Worm (Caenorhabditis elegans) whole organism, L1 larva: ENCODE measurements around the gene C44H4.6.

ENCODE experiments used
- nhr-85 ChIP-seq: sonication (generic microtip); peaks from one replicate; lab custom pipeline; 2016; ENCODE audit warnings: missing genetic modification characterization, inconsistent platforms, missing compliant biosample characterization
- tlp-1 ChIP-seq: fragments of 150-350 bp; optimal IDR thresholded peaks from 2 replicates; lab custom pipeline; 2014; ENCODE audit warnings: missing biosample characterization, missing genetic modification characterization

C44H4.6 gene

DNA sequence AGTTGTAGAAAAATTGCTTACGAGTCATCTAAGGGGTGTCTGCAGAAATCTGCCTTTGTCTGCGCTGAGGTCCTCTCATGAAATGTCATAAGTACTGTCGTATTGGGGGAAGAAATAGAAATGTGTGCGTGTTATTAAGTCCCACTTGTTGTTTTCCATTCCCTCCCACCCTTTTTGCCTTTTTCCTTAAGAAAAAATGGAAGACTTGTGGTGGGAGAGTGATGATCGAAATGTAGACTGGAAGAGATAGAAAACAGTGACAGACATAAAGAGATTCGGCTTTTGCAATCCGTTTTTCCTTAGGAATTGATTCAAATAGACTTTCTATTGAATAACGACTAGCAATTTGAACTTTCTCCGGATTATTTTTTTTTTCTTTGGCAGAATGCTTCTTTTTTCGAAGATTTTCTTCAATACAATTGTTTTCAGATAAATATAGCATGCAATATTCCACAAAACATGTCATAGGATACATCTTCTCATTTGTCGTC lies 49.4 kb downstream of the C44H4.6 start, which contains the start of gene ram-5:
Gene ram-5, plus strand, starts transcription at position 441 of the 491 bp plus-strand sequence.
- TF ChIP-seq nhr-85 (tag; lab: Kevin White, UChicago) (peak; percentile 61), tlp-1 (no peak)
